Worm (Caenorhabditis elegans) whole organism, L1 larva: ENCODE measurements around the gene srd-59.

Experiments used
- C34B4.2 ChIP-seq: sonication (generic microtip); optimal IDR thresholded peaks from 2 replicates; lab custom pipeline; 2017; ENCODE audit warnings: mild to moderate bottlenecking, missing genetic modification characterization, missing compliant biosample characterization
- aly-2 ChIP-seq: fragments of 150-350 bp; optimal IDR thresholded peaks from 2 replicates; lab custom pipeline; 2014; ENCODE audit warnings: missing biosample characterization, missing genetic modification characterization
- ama-1 ChIP-seq: fragments of 150-350 bp; optimal IDR thresholded peaks from 2 replicates; lab custom pipeline; 2014
- blmp-1 ChIP-seq: fragments of 150-350 bp; optimal IDR thresholded peaks from 2 replicates; lab custom pipeline; 2014; ENCODE audit warnings: missing biosample characterization, missing genetic modification characterization
- ceh-90 ChIP-seq: sonication (generic microtip); optimal IDR thresholded peaks from 2 replicates; lab custom pipeline; 2016; ENCODE audit warnings: missing genetic modification characterization, missing compliant biosample characterization
- dpl-1 ChIP-seq, 3 experiments: fragments of 150-350 bp in 2 of 3; sonication (generic microtip) in 1 of 3; optimal IDR thresholded peaks; 2 replicates each; lab custom pipeline; 2014 to 2017; ENCODE audit warnings: missing biosample characterization in 3 of 3, missing genetic modification characterization in 3 of 3, missing genetic modification reagents in 3 of 3
- dsc-1 ChIP-seq: sonication (generic microtip); optimal IDR thresholded peaks from 2 replicates; lab custom pipeline; 2016; ENCODE audit warnings: mild to moderate bottlenecking, missing genetic modification characterization, missing compliant biosample characterization
- efl-1 ChIP-seq, 4 experiments: fragments of 150-350 bp; optimal IDR thresholded peaks in 3 of 4; peaks in 1 of 4; 1 replicate in 1 of 4; 2 replicates in 3 of 4; lab custom pipeline; 2014; ENCODE audit warnings: missing biosample characterization in 2 of 4, missing genetic modification characterization in 2 of 4, missing genetic modification reagents in 2 of 4
- elt-2 ChIP-seq: sonication (generic microtip); optimal IDR thresholded peaks from 2 replicates; lab custom pipeline; 2016; ENCODE audit warnings: missing genetic modification characterization, mild to moderate bottlenecking, inconsistent platforms, missing compliant biosample characterization, missing genetic modification reagents
- fkh-8 ChIP-seq: sonication (generic microtip); optimal IDR thresholded peaks from 2 replicates; lab custom pipeline; 2016; ENCODE audit warnings: mild to moderate bottlenecking, missing genetic modification characterization, missing compliant biosample characterization
- grh-1 ChIP-seq: fragments of 200-800 bp; sonication (Bioruptor generic); IDR thresholded peaks from 2 replicates; pipeline ENCODE4 v1.3.6; 2022; ENCODE audit warnings: missing genetic modification reagents, missing genetic modification characterization, missing compliant biosample characterization
- hlh-4 ChIP-seq: sonication (generic microtip); optimal IDR thresholded peaks from 2 replicates; lab custom pipeline; 2016; ENCODE audit warnings: mild to moderate bottlenecking, missing genetic modification characterization, missing compliant biosample characterization
- irx-1 ChIP-seq: sonication (generic microtip); optimal IDR thresholded peaks from 2 replicates; lab custom pipeline; 2016; ENCODE audit warnings: missing genetic modification characterization, missing compliant biosample characterization
- jun-1 ChIP-seq: fragments of 150-350 bp; optimal IDR thresholded peaks from 2 replicates; lab custom pipeline; 2014; ENCODE audit warnings: missing biosample characterization, missing genetic modification reagents, missing genetic modification characterization
- lin-13 ChIP-seq: fragments of 150-350 bp; optimal IDR thresholded peaks from 2 replicates; lab custom pipeline; 2014; ENCODE audit warnings: missing biosample characterization, missing genetic modification reagents, missing genetic modification characterization
- lin-14 ChIP-seq: fragments of 200-800 bp; sonication (Bioruptor generic); optimal IDR thresholded peaks from 2 replicates; lab custom pipeline; 2018; ENCODE audit warnings: mild to moderate bottlenecking, missing genetic modification characterization, moderate library complexity, missing compliant biosample characterization
- lin-15B ChIP-seq: fragments of 150-350 bp; sonication (generic microtip); optimal IDR thresholded peaks from 3 replicates; lab custom pipeline; 2014; ENCODE audit warnings: missing biosample characterization, missing genetic modification characterization
- lin-35 ChIP-seq, 2 experiments: fragments of 150-350 bp; optimal IDR thresholded peaks; 2 replicates each; lab custom pipeline; 2014; ENCODE audit warnings: missing biosample characterization in 2 of 2, missing genetic modification characterization in 2 of 2, missing genetic modification reagents in 2 of 2
- lin-39 ChIP-seq: fragments of 150-350 bp; optimal IDR thresholded peaks from 2 replicates; lab custom pipeline; 2014; ENCODE audit warnings: missing biosample characterization, missing genetic modification reagents, missing genetic modification characterization
- lir-3 ChIP-seq: sonication (generic microtip); optimal IDR thresholded peaks from 2 replicates; lab custom pipeline; 2016; ENCODE audit warnings: mild to moderate bottlenecking, missing genetic modification characterization, moderate library complexity, missing compliant biosample characterization; ENCODE audit not compliant: poor library complexity
- lsy-2 ChIP-seq, 2 experiments: fragments of 150-350 bp; optimal IDR thresholded peaks; 2 replicates each; lab custom pipeline; 2014; ENCODE audit warnings: missing biosample characterization in 2 of 2, missing genetic modification characterization in 2 of 2
- mep-1 ChIP-seq: fragments of 150-350 bp; optimal IDR thresholded peaks from 2 replicates; lab custom pipeline; 2014; ENCODE audit warnings: missing biosample characterization, missing genetic modification characterization
- nhr-11 ChIP-seq: fragments of 150-350 bp; optimal IDR thresholded peaks from 2 replicates; lab custom pipeline; 2014; ENCODE audit warnings: missing biosample characterization, missing genetic modification characterization
- nhr-19 ChIP-seq: fragments of 200-800 bp; sonication (Bioruptor generic); conservative IDR thresholded peaks from 2 replicates; pipeline ENCODE4 v1.3.6; 2022; ENCODE audit warnings: missing genetic modification characterization, missing compliant biosample characterization
- nhr-20 ChIP-seq: sonication (generic microtip); optimal IDR thresholded peaks from 2 replicates; lab custom pipeline; 2016; ENCODE audit warnings: mild to moderate bottlenecking, missing genetic modification characterization, missing compliant biosample characterization
- nhr-71 ChIP-seq: sonication (generic microtip); optimal IDR thresholded peaks from 2 replicates; lab custom pipeline; 2016; ENCODE audit warnings: mild to moderate bottlenecking, missing genetic modification characterization, moderate library complexity, missing compliant biosample characterization
- nhr-76 ChIP-seq: sonication (generic microtip); optimal IDR thresholded peaks from 2 replicates; lab custom pipeline; 2017; ENCODE audit warnings: missing biosample characterization, missing genetic modification characterization
- nhr-85 ChIP-seq: sonication (generic microtip); peaks from one replicate; lab custom pipeline; 2016; ENCODE audit warnings: missing genetic modification characterization, inconsistent platforms, missing compliant biosample characterization
- nhr-90 ChIP-seq: sonication (generic microtip); optimal IDR thresholded peaks from 2 replicates; lab custom pipeline; 2016; ENCODE audit warnings: mild to moderate bottlenecking, missing genetic modification characterization, missing compliant biosample characterization; ENCODE audit not compliant: poor library complexity
- pag-3 ChIP-seq: sonication (generic microtip); optimal IDR thresholded peaks from 2 replicates; lab custom pipeline; 2017; ENCODE audit warnings: missing genetic modification characterization, mild to moderate bottlenecking, missing compliant biosample characterization, antibody characterized with exemption, borderline replicate concordance; ENCODE audit not compliant: insufficient read depth
- pax-3 ChIP-seq: fragments of 200-800 bp; sonication (Bioruptor generic); optimal IDR thresholded peaks from 2 replicates; lab custom pipeline; 2018; ENCODE audit warnings: mild to moderate bottlenecking, missing genetic modification characterization, moderate library complexity, missing compliant biosample characterization
- skn-1 ChIP-seq: fragments of 150-350 bp; optimal IDR thresholded peaks from 2 replicates; lab custom pipeline; 2014; ENCODE audit warnings: missing biosample characterization, missing genetic modification characterization
- snpc-4 ChIP-seq: fragments of 150-350 bp; optimal IDR thresholded peaks from 2 replicates; lab custom pipeline; 2014; ENCODE audit warnings: missing biosample characterization, missing genetic modification characterization
- swsn-7 ChIP-seq: sonication (generic microtip); optimal IDR thresholded peaks from 2 replicates; lab custom pipeline; 2016; ENCODE audit warnings: missing genetic modification characterization, missing compliant biosample characterization
- tbx-2 ChIP-seq: sonication (generic microtip); optimal IDR thresholded peaks from 2 replicates; lab custom pipeline; 2016; ENCODE audit warnings: missing genetic modification characterization, missing compliant biosample characterization
- tlp-1 ChIP-seq: fragments of 150-350 bp; optimal IDR thresholded peaks from 2 replicates; lab custom pipeline; 2014; ENCODE audit warnings: missing biosample characterization, missing genetic modification characterization
- unc-130 ChIP-seq: fragments of 150-350 bp; optimal IDR thresholded peaks from 2 replicates; lab custom pipeline; 2017; ENCODE audit warnings: missing biosample characterization, missing genetic modification characterization, inconsistent platforms
- unc-98 ChIP-seq: fragments of 200-800 bp; sonication (Bioruptor generic); IDR thresholded peaks from 2 replicates; pipeline ENCODE4 v1.3.6; 2022; ENCODE audit warnings: missing genetic modification characterization, missing compliant biosample characterization
- vab-15 ChIP-seq: sonication (generic microtip); optimal IDR thresholded peaks from 2 replicates; lab custom pipeline; 2017; ENCODE audit warnings: missing genotype, mild to moderate bottlenecking, missing genetic modification characterization, missing compliant biosample characterization
- xbp-1 ChIP-seq: sonication (generic microtip); optimal IDR thresholded peaks from 2 replicates; lab custom pipeline; 2016; ENCODE audit warnings: missing genetic modification characterization, missing compliant biosample characterization
- zag-1 ChIP-seq: fragments of 150-350 bp; optimal IDR thresholded peaks from 2 replicates; lab custom pipeline; 2014; ENCODE audit warnings: missing biosample characterization, missing genetic modification characterization

srd-59 gene

DNA sequence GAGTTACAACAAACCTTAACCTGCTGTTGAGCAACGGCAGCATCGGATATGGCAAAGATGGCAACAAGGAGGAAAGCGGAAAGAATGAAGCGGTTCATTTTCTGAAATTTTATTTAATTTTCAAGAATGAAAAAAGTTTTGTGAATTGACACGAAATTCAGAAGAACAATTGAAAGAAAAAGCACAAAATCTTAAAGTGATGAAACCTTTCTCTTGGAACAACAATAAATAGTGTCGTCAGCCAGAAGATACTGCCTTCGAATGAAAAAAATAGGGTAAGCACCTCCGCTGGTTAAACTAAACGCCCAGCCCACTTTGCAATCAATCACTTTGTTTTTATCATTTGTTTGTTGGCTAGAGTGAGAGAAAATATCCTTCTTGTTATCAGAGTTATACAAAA lies 6.6 kb downstream of the srd-59 start, which contains the start of gene E04F6.9:
Gene E04F6.9 (minus strand): TSS at position 101 of the 400 bp plus-strand sequence.
- TF ChIP-seq grh-1 (GFP tag; lab: Robert Waterston, UW) (no peak), irx-1 (tag; lab: Kevin White, UChicago) (no peak), dsc-1 (tag; lab: Kevin White, UChicago) (no peak), fkh-8 (tag; lab: Kevin White, UChicago) (no peak), lsy-2 (tag; optimal IDR thresholded peaks at IDR 0.05; lab: Kevin White, UChicago) (no peak)

DNA sequence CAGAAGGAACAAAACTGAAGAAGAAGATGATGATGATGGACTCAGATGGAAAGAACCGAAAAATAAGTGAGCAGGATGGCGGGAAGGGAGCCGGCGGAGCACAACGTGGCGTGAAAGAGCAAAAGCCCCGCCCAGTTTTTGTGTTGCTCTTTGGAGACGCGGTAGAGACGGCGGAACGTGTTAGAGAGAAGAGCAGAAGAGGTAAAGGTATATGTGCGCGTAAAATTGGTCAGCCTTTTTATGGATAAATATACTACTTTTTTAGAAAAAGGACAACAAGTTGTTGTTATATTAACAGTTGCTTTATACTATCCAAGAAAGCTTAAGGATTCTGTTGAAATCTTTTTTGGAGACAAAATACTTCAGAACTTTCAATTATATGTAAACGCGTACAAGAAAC lies 11.6 kb downstream of the srd-59 start, which contains the start of gene E04F6.10:
Gene E04F6.10 (minus strand): TSS at position 101 of the 400 bp plus-strand sequence.
- TF ChIP-seq ama-1 (lab: Kevin White, UChicago): no peak
- no peak for TF ChIP-seq lin-39 (tag; lab: Kevin White, UChicago)

- TF ChIP-seq lin-35 (GFP tag; optimal IDR thresholded peaks at IDR 0.05; lab: Kevin White, UChicago): no peak
- TF ChIP-seq zag-1: no peak
- no peak for TF ChIP-seq grh-1 (GFP tag; lab: Robert Waterston, UW)
- no peak for TF ChIP-seq nhr-71
- no peak for TF ChIP-seq nhr-11 (tag; lab: Kevin White, UChicago)
- TF ChIP-seq irx-1 (tag; lab: Kevin White, UChicago): no peak
- no peak for TF ChIP-seq dsc-1 (tag; lab: Kevin White, UChicago)
- TF ChIP-seq tlp-1 (tag; lab: Kevin White, UChicago): no peak
- no peak for TF ChIP-seq dpl-1 (GFP tag; optimal IDR thresholded peaks at IDR 0.05; lab: Kevin White, UChicago)
- no peak for TF ChIP-seq lin-13
- no peak for TF ChIP-seq efl-1 (optimal IDR thresholded peaks at IDR 0.05; lab: Kevin White, UChicago)
- no peak for TF ChIP-seq efl-1 (GFP tag; optimal IDR thresholded peaks at IDR 0.05 in 1 of 2; lab: Kevin White, UChicago)
- no peak for TF ChIP-seq ceh-90 (tag; lab: Kevin White, UChicago)
These were observed 18.6 kb downstream of the srd-59 start for ce11 chrII:7224074-7224473.

- TF ChIP-seq lsy-2 (tag; optimal IDR thresholded peaks at IDR 0.05; lab: Kevin White, UChicago) (no peak), unc-130 (no peak), C34B4.2 (tag; lab: Kevin White, UChicago) (no peak), vab-15 (no peak), lir-3 (no peak), lin-13 (no peak), nhr-90 (tag; lab: Kevin White, UChicago) (no peak), pax-3 (tag; lab: Kevin White, UChicago) (no peak)
These were observed 20.5 kb downstream of the srd-59 start, which contains the start of gene clh-3 for ce11 chrII:7225864-7226522. TSS of gene clh-3 (minus strand) at chrII:7225914.

- TF ChIP-seq efl-1 (optimal IDR thresholded peaks at IDR 0.05; lab: Kevin White, UChicago) (no peak), efl-1 (GFP tag; optimal IDR thresholded peaks at IDR 0.05 in 1 of 2; lab: Kevin White, UChicago) (peak in 1 of 2 experiments; percentile 75), mep-1 (tag; lab: Kevin White, UChicago) (peak; percentile 4), swsn-7 (tag; lab: Kevin White, UChicago) (peak; percentile 19), grh-1 (GFP tag; lab: Robert Waterston, UW) (peak; percentile 38), unc-98 (GFP tag; lab: Robert Waterston, UW) (no peak), elt-2 (tag; lab: Kevin White, UChicago) (no peak), aly-2 (tag; lab: Kevin White, UChicago) (no peak), nhr-90 (tag; lab: Kevin White, UChicago) (no peak), irx-1 (tag; lab: Kevin White, UChicago) (no peak), blmp-1 (tag; lab: Kevin White, UChicago) (peak; percentile 40), nhr-85 (tag; lab: Kevin White, UChicago) (peak; percentile 69), nhr-11 (tag; lab: Kevin White, UChicago) (no peak), pag-3 (tag; lab: Kevin White, UChicago) (no peak), ama-1 (lab: Kevin White, UChicago) (peak; percentile 6), snpc-4 (no peak), tbx-2 (no peak), lin-14 (peak; percentile 22), xbp-1 (tag; lab: Kevin White, UChicago) (no peak), lin-15B (tag; lab: Kevin White, UChicago) (no peak), nhr-20 (peak; percentile 17), nhr-19 (GFP tag; lab: Robert Waterston, UW) (no peak), lir-3 (no peak), nhr-71 (peak; percentile 4), lin-35 (GFP tag; optimal IDR thresholded peaks at IDR 0.05; lab: Kevin White, UChicago) (no peak), jun-1 (tag; lab: Kevin White, UChicago) (no peak), hlh-4 (no peak), nhr-76 (no peak), skn-1 (no peak)
These were observed 23.2 kb downstream of the srd-59 start, which contains the start of gene F32A5.4 for ce11 chrII:7228646-7229200. TSS of gene F32A5.4 (plus strand) at chrII:7229150.
